Worm (Caenorhabditis elegans) whole organism, L3 larva: Measurements from ENCODE around the gene str-57.

Experiments
- R02D3.7 ChIP-seq: fragments of 150-350 bp; optimal IDR thresholded peaks from 2 replicates; lab custom pipeline; 2014; ENCODE audit warnings: missing biosample characterization, missing genetic modification characterization
- ZK546.5 ChIP-seq: sonication (generic microtip); optimal IDR thresholded peaks from 2 replicates; lab custom pipeline; 2017; ENCODE audit warnings: missing biosample characterization, missing genetic modification characterization
- aly-2 ChIP-seq: fragments of 150-350 bp; optimal IDR thresholded peaks from 2 replicates; lab custom pipeline; 2014; ENCODE audit warnings: missing biosample characterization, missing genetic modification characterization
- ceh-16 ChIP-seq: sonication (generic microtip); optimal IDR thresholded peaks from 2 replicates; lab custom pipeline; 2017; ENCODE audit warnings: missing biosample characterization, missing genetic modification characterization
- ceh-28 ChIP-seq: fragments of 150-350 bp; optimal IDR thresholded peaks from 2 replicates; lab custom pipeline; 2014; ENCODE audit warnings: missing biosample characterization, missing genetic modification reagents, missing genetic modification characterization
- ceh-82 ChIP-seq: fragments of 150-350 bp; optimal IDR thresholded peaks from 2 replicates; lab custom pipeline; 2014; ENCODE audit warnings: missing biosample characterization, missing genetic modification characterization
- ceh-9 ChIP-seq: sonication (generic microtip); optimal IDR thresholded peaks from 2 replicates; lab custom pipeline; 2018; ENCODE audit warnings: missing biosample characterization, missing genetic modification characterization
- daf-12 ChIP-seq: fragments of 150-350 bp; optimal IDR thresholded peaks from 2 replicates; lab custom pipeline; 2014; ENCODE audit warnings: missing biosample characterization, missing genetic modification reagents, missing genetic modification characterization
- egl-27 ChIP-seq: sonication (generic microtip); optimal IDR thresholded peaks from 4 replicates; lab custom pipeline; 2017; ENCODE audit warnings: missing biosample characterization, missing genetic modification reagents, missing genetic modification characterization
- egl-5 ChIP-seq: fragments of 150-350 bp; optimal IDR thresholded peaks from 2 replicates; lab custom pipeline; 2017; ENCODE audit warnings: missing biosample characterization, missing genetic modification reagents, missing genetic modification characterization, inconsistent platforms
- elt-1 ChIP-seq: fragments of 150-350 bp; optimal IDR thresholded peaks from 2 replicates; lab custom pipeline; 2014; ENCODE audit warnings: missing biosample characterization, missing genetic modification characterization
- elt-2 ChIP-seq: sonication (generic microtip); optimal IDR thresholded peaks from 2 replicates; lab custom pipeline; 2016; ENCODE audit warnings: missing genetic modification reagents, mild to moderate bottlenecking, missing genetic modification characterization, missing compliant biosample characterization
- elt-3 ChIP-seq, 3 experiments: fragments of 150-350 bp in 1 of 3; sonication (generic microtip) in 2 of 3; optimal IDR thresholded peaks; 2 replicates in 2 of 3; 4 replicates in 1 of 3; lab custom pipeline; 2014 to 2017; ENCODE audit warnings: missing biosample characterization in 3 of 3, missing genetic modification characterization in 3 of 3
- eor-1 ChIP-seq, 2 experiments: fragments of 150-350 bp; optimal IDR thresholded peaks; 2 replicates each; lab custom pipeline; 2014 to 2018; ENCODE audit warnings: missing biosample characterization in 2 of 2, missing genetic modification characterization in 2 of 2
- fkh-2 ChIP-seq: fragments of 150-350 bp; optimal IDR thresholded peaks from 2 replicates; lab custom pipeline; 2014; ENCODE audit warnings: missing biosample characterization, missing genetic modification reagents, missing genetic modification characterization
- hmg-11 ChIP-seq: sonication (generic microtip); optimal IDR thresholded peaks from 2 replicates; lab custom pipeline; 2016; ENCODE audit warnings: missing genetic modification characterization, missing compliant biosample characterization
- jun-1 ChIP-seq: fragments of 150-350 bp; optimal IDR thresholded peaks from 2 replicates; lab custom pipeline; 2014; ENCODE audit warnings: missing biosample characterization, missing genetic modification reagents, missing genetic modification characterization
- lin-15B ChIP-seq: fragments of 150-350 bp; optimal IDR thresholded peaks from 2 replicates; lab custom pipeline; 2014; ENCODE audit warnings: missing biosample characterization, missing genetic modification characterization
- lin-39 ChIP-seq: fragments of 150-350 bp; optimal IDR thresholded peaks from 2 replicates; lab custom pipeline; 2018; ENCODE audit warnings: missing biosample characterization, missing genetic modification reagents, missing genetic modification characterization
- lsy-12 ChIP-seq: sonication (generic microtip); optimal IDR thresholded peaks from 2 replicates; lab custom pipeline; 2016; ENCODE audit warnings: mild to moderate bottlenecking, missing genetic modification characterization, missing compliant biosample characterization
- mdl-1 ChIP-seq: fragments of 150-350 bp; optimal IDR thresholded peaks from 2 replicates; lab custom pipeline; 2014; ENCODE audit warnings: missing biosample characterization, missing genetic modification characterization
- mml-1 ChIP-seq: fragments of 150-350 bp; sonication (generic microtip); optimal IDR thresholded peaks from 3 replicates; lab custom pipeline; 2014; ENCODE audit warnings: missing biosample characterization, missing genetic modification characterization
- nfya-1 ChIP-seq: sonication (generic microtip); optimal IDR thresholded peaks from 2 replicates; lab custom pipeline; 2017; ENCODE audit warnings: missing genetic modification characterization, mild to moderate bottlenecking, missing compliant biosample characterization, antibody characterized with exemption, moderate library complexity; ENCODE audit not compliant: insufficient read depth
- nhr-11 ChIP-seq: fragments of 150-350 bp; optimal IDR thresholded peaks from 2 replicates; lab custom pipeline; 2014; ENCODE audit warnings: missing biosample characterization, missing genetic modification characterization
- nhr-12 ChIP-seq: fragments of 150-350 bp; optimal IDR thresholded peaks from 2 replicates; lab custom pipeline; 2014; ENCODE audit warnings: missing biosample characterization, missing genetic modification characterization
- nhr-23 ChIP-seq: fragments of 150-350 bp; optimal IDR thresholded peaks from 2 replicates; lab custom pipeline; 2014; ENCODE audit warnings: missing biosample characterization, missing genetic modification reagents, missing genetic modification characterization
- nhr-25 ChIP-seq: sonication (generic microtip); optimal IDR thresholded peaks from 2 replicates; lab custom pipeline; 2017; ENCODE audit warnings: missing biosample characterization, missing genetic modification characterization
- nhr-28 ChIP-seq: fragments of 150-350 bp; optimal IDR thresholded peaks from 2 replicates; lab custom pipeline; 2014; ENCODE audit warnings: missing biosample characterization, missing genetic modification characterization
- nhr-43 ChIP-seq: sonication (generic microtip); optimal IDR thresholded peaks from 2 replicates; lab custom pipeline; 2016; ENCODE audit warnings: mild to moderate bottlenecking, missing genetic modification characterization, missing compliant biosample characterization; ENCODE audit not compliant: poor library complexity, severe bottlenecking
- nhr-67 ChIP-seq: fragments of 150-350 bp; optimal IDR thresholded peaks from 2 replicates; lab custom pipeline; 2014; ENCODE audit warnings: missing biosample characterization, missing genetic modification characterization
- nhr-76 ChIP-seq: fragments of 150-350 bp; sonication (generic microtip); optimal IDR thresholded peaks from 5 replicates; lab custom pipeline; 2014; ENCODE audit warnings: missing biosample characterization, missing genetic modification characterization
- nhr-77 ChIP-seq: fragments of 150-350 bp; optimal IDR thresholded peaks from 2 replicates; lab custom pipeline; 2014; ENCODE audit warnings: missing biosample characterization, missing genetic modification characterization
- pha-4 ChIP-seq: fragments of 150-350 bp; optimal IDR thresholded peaks from 2 replicates; lab custom pipeline; 2014; ENCODE audit warnings: missing biosample characterization, missing genetic modification reagents, missing genetic modification characterization
- pqm-1 ChIP-seq: fragments of 150-350 bp; optimal IDR thresholded peaks from 2 replicates; lab custom pipeline; 2017; ENCODE audit warnings: missing biosample characterization, missing genetic modification characterization, inconsistent platforms
- sea-2 ChIP-seq: fragments of 150-350 bp; sonication (generic microtip); optimal IDR thresholded peaks from 4 replicates; lab custom pipeline; 2014; ENCODE audit warnings: missing biosample characterization, missing genetic modification reagents, missing genetic modification characterization
- snpc-4 ChIP-seq: fragments of 150-350 bp; optimal IDR thresholded peaks from 2 replicates; lab custom pipeline; 2014; ENCODE audit warnings: missing biosample characterization, missing genetic modification characterization
- tbx-2 ChIP-seq: sonication (generic microtip); optimal IDR thresholded peaks from 2 replicates; lab custom pipeline; 2016; ENCODE audit warnings: mild to moderate bottlenecking, missing genetic modification characterization, missing compliant biosample characterization
- unc-62 ChIP-seq: fragments of 150-350 bp; sonication (generic microtip); optimal IDR thresholded peaks from 4 replicates; lab custom pipeline; 2014; ENCODE audit warnings: missing biosample characterization, missing genetic modification reagents, missing genetic modification characterization
- zag-1 ChIP-seq: fragments of 150-350 bp; optimal IDR thresholded peaks from 2 replicates; lab custom pipeline; 2014; ENCODE audit warnings: missing biosample characterization, missing genetic modification characterization
- ztf-11 ChIP-seq: fragments of 150-350 bp; optimal IDR thresholded peaks from 2 replicates; lab custom pipeline; 2014; ENCODE audit warnings: missing biosample characterization, missing genetic modification characterization

str-57 gene

DNA sequence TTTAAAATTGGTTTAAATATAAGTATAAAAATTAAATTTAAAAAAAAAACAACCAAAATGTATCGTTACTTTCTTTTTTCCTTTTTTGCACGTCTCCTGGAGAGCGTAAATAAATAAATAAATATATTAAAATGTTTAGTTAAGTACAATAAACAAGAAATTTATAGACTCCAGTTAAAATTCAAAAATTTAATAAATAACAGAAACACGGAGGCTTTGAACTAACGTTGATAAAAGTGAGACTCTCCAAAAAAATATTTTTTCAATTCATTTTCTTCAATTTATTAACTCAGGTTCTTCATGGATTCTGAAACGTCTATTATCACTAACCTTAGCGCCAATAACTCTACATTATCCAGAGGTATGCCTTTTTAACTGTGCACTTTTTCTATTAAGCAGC, 21.3 kb downstream of the str-57 start, which contains the start of gene T06C12.12:
Gene T06C12.12, plus strand, starts transcription at position 301 of the 400 bp plus-strand sequence.
- no peak for TF ChIP-seq nhr-43 (tag; lab: Kevin White, UChicago)
- no peak for TF ChIP-seq nhr-28 (tag; lab: Kevin White, UChicago)
- TF ChIP-seq snpc-4 (tag; lab: Kevin White, UChicago), result no peak
- no peak for TF ChIP-seq pqm-1 (tag; lab: Kevin White, UChicago)
- TF ChIP-seq unc-62, result no peak
- TF ChIP-seq ceh-82 (tag; lab: Kevin White, UChicago), result no peak
- TF ChIP-seq egl-5 (tag; lab: Kevin White, UChicago), result no peak
- TF ChIP-seq ztf-11 (tag; lab: Kevin White, UChicago), result no peak
- no peak for TF ChIP-seq elt-3 (tag; optimal IDR thresholded peaks at IDR 0.05; lab: Kevin White, UChicago)
- TF ChIP-seq nhr-12 (tag; lab: Kevin White, UChicago), result no peak
- TF ChIP-seq aly-2 (tag; lab: Kevin White, UChicago), result no peak
- no peak for TF ChIP-seq sea-2 (GFP tag; lab: Kevin White, UChicago)
- TF ChIP-seq nhr-67 (tag; lab: Kevin White, UChicago), result no peak
- TF ChIP-seq hmg-11 (tag; lab: Kevin White, UChicago), result no peak
- no peak for TF ChIP-seq nfya-1
- TF ChIP-seq elt-2 (tag; lab: Kevin White, UChicago), result no peak
- no peak for TF ChIP-seq nhr-11
- TF ChIP-seq lin-39 (tag; lab: Kevin White, UChicago), result no peak
- TF ChIP-seq R02D3.7 (tag; lab: Kevin White, UChicago), result no peak
- no peak for TF ChIP-seq tbx-2 (tag; lab: Kevin White, UChicago)
- TF ChIP-seq, all 47 proteins: peak for 0

DNA sequence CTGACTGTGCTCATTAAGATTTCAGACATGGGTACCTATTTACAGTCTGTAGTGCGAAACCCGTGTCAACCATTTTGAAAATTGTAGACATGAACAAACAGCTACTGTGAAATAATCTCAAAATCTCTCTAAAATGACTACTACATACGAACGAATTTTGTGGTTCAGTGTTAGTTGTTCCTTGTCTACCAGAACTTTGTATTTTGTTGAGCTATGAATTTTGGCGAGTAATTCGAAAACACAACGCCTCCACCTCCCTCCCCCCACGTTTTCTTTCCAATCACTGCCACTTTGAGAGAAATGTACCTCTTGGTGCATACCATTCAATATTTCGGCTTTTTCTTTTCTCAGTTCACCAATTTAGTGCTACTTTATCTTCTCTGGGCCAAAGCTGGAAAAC, 22.2 kb downstream of the str-57 start, which contains the start of gene T06C12.11:
Gene T06C12.11, plus strand, starts transcription at position 301 of the 400 bp plus-strand sequence.
- TF ChIP-seq nhr-28 (tag; lab: Kevin White, UChicago), result no peak
- TF ChIP-seq nhr-12 (tag; lab: Kevin White, UChicago), result no peak
- TF ChIP-seq snpc-4 (tag; lab: Kevin White, UChicago), result no peak
- TF ChIP-seq nhr-23, result no peak
- no peak for TF ChIP-seq mdl-1 (tag; lab: Kevin White, UChicago)
- TF ChIP-seq nhr-11, result no peak
- no peak for TF ChIP-seq tbx-2 (tag; lab: Kevin White, UChicago)
- TF ChIP-seq elt-1, result no peak
- TF ChIP-seq ceh-9 (tag; lab: Kevin White, UChicago), result no peak
- TF ChIP-seq nhr-67 (tag; lab: Kevin White, UChicago), result no peak
- TF ChIP-seq jun-1 (tag; lab: Kevin White, UChicago), result no peak
- no peak for TF ChIP-seq lin-39 (tag; lab: Kevin White, UChicago)
- no peak for TF ChIP-seq hmg-11 (tag; lab: Kevin White, UChicago)
- TF ChIP-seq ceh-28 (tag; lab: Kevin White, UChicago), result no peak
- no peak for TF ChIP-seq ceh-16 (tag; lab: Kevin White, UChicago)
- TF ChIP-seq ztf-11 (tag; lab: Kevin White, UChicago), result no peak
- no peak for TF ChIP-seq R02D3.7 (tag; lab: Kevin White, UChicago)
- TF ChIP-seq unc-62, result no peak
- TF ChIP-seq, all 47 proteins: peak for 0

DNA sequence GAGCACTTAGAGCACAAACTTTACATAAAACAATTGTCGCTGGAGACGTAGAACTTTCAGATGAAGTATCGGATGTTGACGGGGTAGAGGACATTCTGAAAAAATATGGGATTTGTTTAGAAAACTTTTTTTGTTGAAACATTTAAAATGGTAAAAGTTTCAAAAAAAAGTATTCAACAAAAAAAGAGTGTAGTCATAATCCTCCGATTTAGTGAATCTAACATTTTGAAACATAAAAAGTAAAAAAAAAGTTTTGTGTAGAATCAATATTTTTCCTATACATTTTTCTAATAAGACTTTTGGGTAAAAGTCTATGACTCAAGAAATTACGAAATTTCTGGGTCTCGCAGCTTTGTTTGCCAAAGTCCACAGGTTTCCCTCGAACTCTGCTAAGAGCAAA, 26.2 kb downstream of the str-57 start, which contains the start of gene nhr-213:
Gene nhr-213, minus strand, starts transcription at position 101 of the 400 bp plus-strand sequence.
- TF ChIP-seq unc-62, result no peak
- TF ChIP-seq egl-27 (tag; lab: Kevin White, UChicago), result no peak
- no peak for TF ChIP-seq ztf-11 (tag; lab: Kevin White, UChicago)
- no peak for TF ChIP-seq fkh-2 (tag; lab: Kevin White, UChicago)
- no peak for TF ChIP-seq egl-5 (tag; lab: Kevin White, UChicago)
- TF ChIP-seq ZK546.5 (tag; lab: Kevin White, UChicago), result no peak
- TF ChIP-seq nhr-23, result no peak
- no peak for TF ChIP-seq nfya-1
- no peak for TF ChIP-seq tbx-2 (tag; lab: Kevin White, UChicago)
- TF ChIP-seq zag-1 (tag; lab: Kevin White, UChicago), result no peak
- TF ChIP-seq lin-15B (tag; lab: Kevin White, UChicago), result no peak
- TF ChIP-seq eor-1 (tag; optimal IDR thresholded peaks at IDR 0.05; lab: Kevin White, UChicago), result no peak
- TF ChIP-seq lin-39 (tag; lab: Kevin White, UChicago), result no peak
- no peak for TF ChIP-seq nhr-77 (tag; lab: Kevin White, UChicago)

- TF ChIP-seq lsy-12 (no peak), jun-1 (tag; lab: Kevin White, UChicago) (no peak), pha-4 (tag; lab: Kevin White, UChicago) (no peak), ceh-16 (tag; lab: Kevin White, UChicago) (no peak), mdl-1 (tag; lab: Kevin White, UChicago) (no peak), ceh-28 (tag; lab: Kevin White, UChicago) (no peak), mml-1 (tag; lab: Kevin White, UChicago) (no peak), nhr-12 (tag; lab: Kevin White, UChicago) (no peak), egl-5 (tag; lab: Kevin White, UChicago) (no peak), ceh-9 (tag; lab: Kevin White, UChicago) (no peak), nhr-25 (tag; lab: Kevin White, UChicago) (no peak), hmg-11 (tag; lab: Kevin White, UChicago) (no peak), R02D3.7 (tag; lab: Kevin White, UChicago) (no peak), nhr-23 (no peak), daf-12 (tag; lab: Kevin White, UChicago) (no peak), ztf-11 (tag; lab: Kevin White, UChicago) (no peak), aly-2 (tag; lab: Kevin White, UChicago) (no peak), nhr-67 (tag; lab: Kevin White, UChicago) (no peak), nhr-76 (tag; lab: Kevin White, UChicago) (no peak)
- TF ChIP-seq, all 47 proteins: peak for 0
These were observed 27.2 kb downstream of the str-57 start, which contains the start of gene str-60 for ce11 chrV:15897696-15898095. Gene str-60 (plus strand): TSS chrV:15897996.
